Fruit fly (Drosophila melanogaster): Measurements from ENCODE around the gene Acsx4.

- TF ChIP-seq bab1 (GFP tag; optimal IDR thresholded peaks at IDR 0.05) = no peak
- TF ChIP-seq ovo (GFP tag; optimal IDR thresholded peaks at IDR 0.05) = no peak
- no peak for TF ChIP-seq CG7045 (GFP tag; optimal IDR thresholded peaks at IDR 0.05)
- no peak for TF ChIP-seq CG33017 (tag; optimal IDR thresholded peaks at IDR 0.05)
Observed at dm6 chr3R:19833963-19834362, 50.6 kb downstream of the Acsx4 start.
